Worm (Caenorhabditis elegans) whole organism, L1 larva: ENCODE data around the gene W02C12.2.

Experiments used
- C34B4.2 ChIP-seq: sonication (generic microtip); optimal IDR thresholded peaks from 2 replicates; lab custom pipeline; 2017; ENCODE audit warnings: mild to moderate bottlenecking, missing genetic modification characterization, missing compliant biosample characterization
- F16B12.6 ChIP-seq: fragments of 150-350 bp; optimal IDR thresholded peaks from 2 replicates; lab custom pipeline; 2014; ENCODE audit warnings: missing biosample characterization, missing genetic modification characterization
- ama-1 ChIP-seq: fragments of 150-350 bp; optimal IDR thresholded peaks from 2 replicates; lab custom pipeline; 2014
- ceh-63 ChIP-seq: fragments of 200-800 bp; sonication (Bioruptor generic); optimal IDR thresholded peaks from 2 replicates; lab custom pipeline; 2018; ENCODE audit warnings: mild to moderate bottlenecking, missing genetic modification characterization, missing compliant biosample characterization
- ceh-82 ChIP-seq, 3 experiments: fragments of 150-350 bp in 1 of 3; sonication (generic microtip) in 2 of 3; optimal IDR thresholded peaks; 2 replicates each; lab custom pipeline; 2014 to 2017; ENCODE audit warnings: missing biosample characterization in 3 of 3, missing genetic modification characterization in 3 of 3
- ceh-88 ChIP-seq: fragments of 200-800 bp; sonication (Bioruptor generic); IDR thresholded peaks from 2 replicates; pipeline ENCODE4 v1.3.6; 2022; ENCODE audit warnings: missing genetic modification characterization, missing compliant biosample characterization
- efl-1 ChIP-seq, 4 experiments: fragments of 150-350 bp; optimal IDR thresholded peaks in 3 of 4; peaks in 1 of 4; 1 replicate in 1 of 4; 2 replicates in 3 of 4; lab custom pipeline; 2014; ENCODE audit warnings: missing biosample characterization in 2 of 4, missing genetic modification characterization in 2 of 4, missing genetic modification reagents in 2 of 4
- egl-13 ChIP-seq: sonication (generic microtip); optimal IDR thresholded peaks from 2 replicates; lab custom pipeline; 2016; ENCODE audit warnings: missing genotype, missing genetic modification reagents, missing genetic modification characterization, missing compliant biosample characterization
- elt-2 ChIP-seq: sonication (generic microtip); optimal IDR thresholded peaks from 2 replicates; lab custom pipeline; 2016; ENCODE audit warnings: missing genetic modification characterization, mild to moderate bottlenecking, inconsistent platforms, missing compliant biosample characterization, missing genetic modification reagents
- ets-5 ChIP-seq: fragments of 200-800 bp; sonication (Bioruptor generic); IDR thresholded peaks from 2 replicates; pipeline ENCODE4 v1.3.6; 2022; ENCODE audit warnings: missing genetic modification characterization, missing compliant biosample characterization
- fkh-4 ChIP-seq: sonication (generic microtip); optimal IDR thresholded peaks from 2 replicates; lab custom pipeline; 2016; ENCODE audit warnings: missing compliant biosample characterization, missing genetic modification characterization, borderline replicate concordance
- fos-1 ChIP-seq: fragments of 150-350 bp; optimal IDR thresholded peaks from 2 replicates; lab custom pipeline; 2014; ENCODE audit warnings: missing biosample characterization, missing genetic modification characterization
- grh-1 ChIP-seq: fragments of 200-800 bp; sonication (Bioruptor generic); IDR thresholded peaks from 2 replicates; pipeline ENCODE4 v1.3.6; 2022; ENCODE audit warnings: missing genetic modification reagents, missing genetic modification characterization, missing compliant biosample characterization
- hlh-17 ChIP-seq: fragments of 200-800 bp; sonication (Bioruptor generic); optimal IDR thresholded peaks from 2 replicates; lab custom pipeline; 2018; ENCODE audit warnings: missing genetic modification characterization, mild to moderate bottlenecking, missing compliant biosample characterization, moderate library complexity, borderline replicate concordance
- hlh-4 ChIP-seq: sonication (generic microtip); optimal IDR thresholded peaks from 2 replicates; lab custom pipeline; 2016; ENCODE audit warnings: mild to moderate bottlenecking, missing genetic modification characterization, missing compliant biosample characterization
- isw-1 ChIP-seq: fragments of 200-800 bp; sonication (Bioruptor generic); IDR thresholded peaks from 2 replicates; pipeline ENCODE4 v1.3.6; 2022; ENCODE audit warnings: missing genetic modification characterization, missing compliant biosample characterization
- jun-1 ChIP-seq: fragments of 150-350 bp; optimal IDR thresholded peaks from 2 replicates; lab custom pipeline; 2014; ENCODE audit warnings: missing biosample characterization, missing genetic modification reagents, missing genetic modification characterization
- lin-13 ChIP-seq: fragments of 150-350 bp; optimal IDR thresholded peaks from 2 replicates; lab custom pipeline; 2014; ENCODE audit warnings: missing biosample characterization, missing genetic modification reagents, missing genetic modification characterization
- lin-14 ChIP-seq: fragments of 200-800 bp; sonication (Bioruptor generic); optimal IDR thresholded peaks from 2 replicates; lab custom pipeline; 2018; ENCODE audit warnings: mild to moderate bottlenecking, missing genetic modification characterization, moderate library complexity, missing compliant biosample characterization
- lin-35 ChIP-seq, 2 experiments: fragments of 150-350 bp; optimal IDR thresholded peaks; 2 replicates each; lab custom pipeline; 2014; ENCODE audit warnings: missing biosample characterization in 2 of 2, missing genetic modification characterization in 2 of 2, missing genetic modification reagents in 2 of 2
- mdl-1 ChIP-seq, 2 experiments: fragments of 150-350 bp; optimal IDR thresholded peaks; 2 replicates each; lab custom pipeline; 2014 to 2017; ENCODE audit warnings: missing biosample characterization in 2 of 2, missing genetic modification characterization in 2 of 2, inconsistent platforms in 1 of 2
- nhr-12 ChIP-seq: sonication (generic microtip); optimal IDR thresholded peaks from 2 replicates; lab custom pipeline; 2017; ENCODE audit warnings: missing biosample characterization, missing genetic modification characterization
- nhr-19 ChIP-seq: fragments of 200-800 bp; sonication (Bioruptor generic); conservative IDR thresholded peaks from 2 replicates; pipeline ENCODE4 v1.3.6; 2022; ENCODE audit warnings: missing genetic modification characterization, missing compliant biosample characterization
- nhr-20 ChIP-seq: sonication (generic microtip); optimal IDR thresholded peaks from 2 replicates; lab custom pipeline; 2016; ENCODE audit warnings: mild to moderate bottlenecking, missing genetic modification characterization, missing compliant biosample characterization
- nhr-28 ChIP-seq: fragments of 150-350 bp; optimal IDR thresholded peaks from 2 replicates; lab custom pipeline; 2014; ENCODE audit warnings: missing biosample characterization, missing genetic modification characterization
- nhr-47 ChIP-seq: sonication (generic microtip); optimal IDR thresholded peaks from 2 replicates; lab custom pipeline; 2016; ENCODE audit warnings: mild to moderate bottlenecking, missing genetic modification characterization, moderate library complexity, missing compliant biosample characterization
- nhr-71 ChIP-seq: sonication (generic microtip); optimal IDR thresholded peaks from 2 replicates; lab custom pipeline; 2016; ENCODE audit warnings: mild to moderate bottlenecking, missing genetic modification characterization, moderate library complexity, missing compliant biosample characterization
- nhr-76 ChIP-seq: sonication (generic microtip); optimal IDR thresholded peaks from 2 replicates; lab custom pipeline; 2017; ENCODE audit warnings: missing biosample characterization, missing genetic modification characterization
- nhr-77 ChIP-seq: fragments of 150-350 bp; optimal IDR thresholded peaks from 2 replicates; lab custom pipeline; 2014; ENCODE audit warnings: missing biosample characterization, missing genetic modification characterization
- nhr-85 ChIP-seq: sonication (generic microtip); peaks from one replicate; lab custom pipeline; 2016; ENCODE audit warnings: missing genetic modification characterization, inconsistent platforms, missing compliant biosample characterization
- pax-3 ChIP-seq: fragments of 200-800 bp; sonication (Bioruptor generic); optimal IDR thresholded peaks from 2 replicates; lab custom pipeline; 2018; ENCODE audit warnings: mild to moderate bottlenecking, missing genetic modification characterization, moderate library complexity, missing compliant biosample characterization
- rnt-1 ChIP-seq: sonication (generic microtip); optimal IDR thresholded peaks from 2 replicates; lab custom pipeline; 2016; ENCODE audit warnings: mild to moderate bottlenecking, missing genetic modification characterization, moderate library complexity, missing compliant biosample characterization
- skn-1 ChIP-seq: fragments of 150-350 bp; optimal IDR thresholded peaks from 2 replicates; lab custom pipeline; 2014; ENCODE audit warnings: missing biosample characterization, missing genetic modification characterization
- snu-23 ChIP-seq: sonication (generic microtip); optimal IDR thresholded peaks from 2 replicates; lab custom pipeline; 2016; ENCODE audit warnings: missing genetic modification characterization, missing compliant biosample characterization
- sox-4 ChIP-seq: sonication (generic microtip); optimal IDR thresholded peaks from 2 replicates; lab custom pipeline; 2016; ENCODE audit warnings: missing genetic modification characterization, missing compliant biosample characterization
- sptf-1 ChIP-seq: fragments of 150-350 bp; optimal IDR thresholded peaks from 2 replicates; lab custom pipeline; 2014; ENCODE audit warnings: missing biosample characterization, missing genetic modification characterization
- sup-37 ChIP-seq: fragments of 200-800 bp; sonication (Bioruptor generic); optimal IDR thresholded peaks from 2 replicates; lab custom pipeline; 2018; ENCODE audit warnings: mild to moderate bottlenecking, missing genetic modification characterization, missing compliant biosample characterization
- swsn-7 ChIP-seq: sonication (generic microtip); optimal IDR thresholded peaks from 2 replicates; lab custom pipeline; 2016; ENCODE audit warnings: missing genetic modification characterization, missing compliant biosample characterization
- unc-62 ChIP-seq: fragments of 150-350 bp; optimal IDR thresholded peaks from 2 replicates; lab custom pipeline; 2014; ENCODE audit warnings: missing biosample characterization, missing genetic modification reagents, missing genetic modification characterization
- xbp-1 ChIP-seq: sonication (generic microtip); optimal IDR thresholded peaks from 2 replicates; lab custom pipeline; 2016; ENCODE audit warnings: missing genetic modification characterization, missing compliant biosample characterization
- zip-4 ChIP-seq: fragments of 200-800 bp; sonication (Bioruptor generic); optimal IDR thresholded peaks from 2 replicates; lab custom pipeline; 2018; ENCODE audit warnings: mild to moderate bottlenecking, missing genetic modification characterization, moderate library complexity, missing compliant biosample characterization
- ztf-4 ChIP-seq: fragments of 150-350 bp; optimal IDR thresholded peaks from 2 replicates; lab custom pipeline; 2014; ENCODE audit warnings: missing biosample characterization, missing genetic modification characterization

W02C12.2 gene

ce11 chrIV:4028177-4028576 lies 20.4 kb upstream of the W02C12.2 start (continued):
- TF ChIP-seq nhr-12: no peak
- TF ChIP-seq sup-37: no peak
- TF ChIP-seq sptf-1 (tag; lab: Kevin White, UChicago): no peak
- TF ChIP-seq elt-2 (tag; lab: Kevin White, UChicago): peak; percentile 70
- TF ChIP-seq skn-1 (tag; lab: Kevin White, UChicago): peak; percentile 35
- no peak for TF ChIP-seq fkh-4 (tag; lab: Kevin White, UChicago)
- TF ChIP-seq lin-13 (GFP tag; lab: Kevin White, UChicago): no peak
- peak; percentile 57 to 67 for TF ChIP-seq lin-35 (GFP tag; optimal IDR thresholded peaks at IDR 0.05; lab: Kevin White, UChicago)
- peak; percentile 91 for TF ChIP-seq lin-14 (GFP tag; lab: Kevin White, UChicago)
- no peak for TF ChIP-seq sox-4
- TF ChIP-seq swsn-7 (tag; lab: Kevin White, UChicago): peak; percentile 65
- TF ChIP-seq ceh-63 (GFP tag; lab: Kevin White, UChicago): no peak
- TF ChIP-seq rnt-1 (tag; lab: Kevin White, UChicago): peak; percentile 76
- no peak for TF ChIP-seq ets-5 (GFP tag; lab: Robert Waterston, UW)
- TF ChIP-seq snu-23 (GFP tag; lab: Kevin White, UChicago): peak; percentile 84
- no peak for TF ChIP-seq C34B4.2 (tag; lab: Kevin White, UChicago)
- peak; percentile 44 for TF ChIP-seq nhr-77 (tag; lab: Kevin White, UChicago)
- TF ChIP-seq egl-13 (tag; lab: Kevin White, UChicago): peak; percentile 7
- TF ChIP-seq ama-1 (lab: Kevin White, UChicago): no peak
- TF ChIP-seq nhr-47 (tag; lab: Kevin White, UChicago): peak; percentile 72
- no peak for TF ChIP-seq hlh-4
- no peak for TF ChIP-seq nhr-76 (tag; lab: Kevin White, UChicago)
- no peak for TF ChIP-seq pax-3 (tag; lab: Kevin White, UChicago)
- TF ChIP-seq hlh-17 (GFP tag; lab: Kevin White, UChicago): no peak
- TF ChIP-seq zip-4 (GFP tag; lab: Kevin White, UChicago): no peak
- peak; percentile 81 for TF ChIP-seq nhr-20 (tag; lab: Kevin White, UChicago)
- no peak for TF ChIP-seq F16B12.6 (tag; lab: Kevin White, UChicago)
- peak; percentile 75 for TF ChIP-seq nhr-19 (GFP tag; lab: Robert Waterston, UW)
- no peak for TF ChIP-seq isw-1 (GFP tag; lab: Robert Waterston, UW)
- no peak for TF ChIP-seq fos-1 (tag; lab: Kevin White, UChicago)
- no peak; the same call in 1 of the 2 replicates for TF ChIP-seq ceh-88 (GFP tag; lab: Robert Waterston, UW)
- TF ChIP-seq ceh-82 (tag; optimal IDR thresholded peaks at IDR 0.05; lab: Kevin White, UChicago): peak; percentile 30 to 72 (median 52)
- no peak for TF ChIP-seq nhr-28 (tag; lab: Kevin White, UChicago)
- peak; percentile 45 for TF ChIP-seq jun-1 (tag; lab: Kevin White, UChicago)
- TF ChIP-seq ztf-4 (tag; lab: Kevin White, UChicago): peak; percentile 59
- TF ChIP-seq grh-1 (GFP tag; lab: Robert Waterston, UW): no peak
- TF ChIP-seq nhr-71 (tag; lab: Kevin White, UChicago): peak; percentile 86

ce11 chrIV:4027106-4027888 lies 19.5 kb upstream of the W02C12.2 start:
- TF ChIP-seq snu-23 (GFP tag; lab: Kevin White, UChicago) (peak; percentile 12), lin-35 (GFP tag; optimal IDR thresholded peaks at IDR 0.05; lab: Kevin White, UChicago) (peak in 1 of 2 experiments; percentile 27), nhr-47 (tag; lab: Kevin White, UChicago) (peak; percentile 4), efl-1 (optimal IDR thresholded peaks at IDR 0.05; lab: Kevin White, UChicago) (no peak), efl-1 (GFP tag; optimal IDR thresholded peaks at IDR 0.05 in 1 of 2; lab: Kevin White, UChicago) (peak in 1 of 2 experiments; percentile 11), xbp-1 (no peak), nhr-71 (tag; lab: Kevin White, UChicago) (peak; percentile 53), lin-14 (GFP tag; lab: Kevin White, UChicago) (peak; percentile 28), rnt-1 (tag; lab: Kevin White, UChicago) (peak; percentile 68), unc-62 (no peak), nhr-85 (tag; lab: Kevin White, UChicago) (peak; percentile 79), elt-2 (tag; lab: Kevin White, UChicago) (peak; percentile 78), sox-4 (no peak), mdl-1 (tag; optimal IDR thresholded peaks at IDR 0.05; lab: Kevin White, UChicago) (peak in 1 of 2 experiments; percentile 1)
